Worm (Caenorhabditis elegans) whole organism, L1 larva: ENCODE results near the gene C27A2.7.

ENCODE experiments used
- ama-1 ChIP-seq: fragments of 150-350 bp; optimal IDR thresholded peaks from 2 replicates; lab custom pipeline; 2014
- ceh-90 ChIP-seq: sonication (generic microtip); optimal IDR thresholded peaks from 2 replicates; lab custom pipeline; 2016; ENCODE audit warnings: missing genetic modification characterization, missing compliant biosample characterization
- dpl-1 ChIP-seq, 3 experiments: fragments of 150-350 bp in 2 of 3; sonication (generic microtip) in 1 of 3; optimal IDR thresholded peaks; 2 replicates each; lab custom pipeline; 2014 to 2017; ENCODE audit warnings: missing biosample characterization in 3 of 3, missing genetic modification characterization in 3 of 3, missing genetic modification reagents in 3 of 3
- jun-1 ChIP-seq: fragments of 150-350 bp; optimal IDR thresholded peaks from 2 replicates; lab custom pipeline; 2014; ENCODE audit warnings: missing biosample characterization, missing genetic modification reagents, missing genetic modification characterization
- mef-2 ChIP-seq: fragments of 150-350 bp; optimal IDR thresholded peaks from 2 replicates; lab custom pipeline; 2014; ENCODE audit warnings: missing biosample characterization, missing genetic modification characterization
- rnt-1 ChIP-seq: sonication (generic microtip); optimal IDR thresholded peaks from 2 replicates; lab custom pipeline; 2016; ENCODE audit warnings: mild to moderate bottlenecking, missing genetic modification characterization, moderate library complexity, missing compliant biosample characterization
- sptf-1 ChIP-seq: fragments of 150-350 bp; optimal IDR thresholded peaks from 2 replicates; lab custom pipeline; 2014; ENCODE audit warnings: missing biosample characterization, missing genetic modification characterization

DNA sequence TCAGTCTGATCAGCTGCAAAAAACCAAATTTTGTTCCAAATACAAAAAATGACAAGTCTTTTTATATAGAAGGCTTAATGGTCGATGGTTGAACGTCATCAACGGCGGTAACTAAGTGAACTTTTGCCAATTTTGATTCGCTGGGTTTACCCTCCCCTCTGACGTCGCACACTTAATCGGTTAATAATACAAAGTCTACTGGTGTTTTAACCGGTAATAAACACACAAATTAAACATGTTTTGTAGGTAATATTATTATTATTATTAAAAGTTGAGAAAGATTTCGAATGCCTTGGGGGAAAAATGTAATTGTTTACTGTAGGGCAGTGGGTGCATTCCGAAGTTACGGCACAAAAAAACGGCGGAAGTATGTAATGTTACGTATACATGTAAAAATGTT lies 10.4 kb downstream of the C27A2.7 start, which contains the start of gene pho-12:
- TF ChIP-seq rnt-1 (tag; lab: Kevin White, UChicago), result no peak
- TF ChIP-seq sptf-1 (tag; lab: Kevin White, UChicago), result no peak
- no peak for TF ChIP-seq ceh-90 (tag; lab: Kevin White, UChicago)
- TF ChIP-seq ama-1, result no peak
- no peak for TF ChIP-seq dpl-1 (GFP tag; optimal IDR thresholded peaks at IDR 0.05; lab: Kevin White, UChicago)
- TF ChIP-seq jun-1 (tag; lab: Kevin White, UChicago), result no peak
- TF ChIP-seq mef-2 (tag; lab: Kevin White, UChicago), result no peak
